Worm (Caenorhabditis elegans): ENCODE data around the gene C04G2.5.

Gene C04G2.5

DNA sequence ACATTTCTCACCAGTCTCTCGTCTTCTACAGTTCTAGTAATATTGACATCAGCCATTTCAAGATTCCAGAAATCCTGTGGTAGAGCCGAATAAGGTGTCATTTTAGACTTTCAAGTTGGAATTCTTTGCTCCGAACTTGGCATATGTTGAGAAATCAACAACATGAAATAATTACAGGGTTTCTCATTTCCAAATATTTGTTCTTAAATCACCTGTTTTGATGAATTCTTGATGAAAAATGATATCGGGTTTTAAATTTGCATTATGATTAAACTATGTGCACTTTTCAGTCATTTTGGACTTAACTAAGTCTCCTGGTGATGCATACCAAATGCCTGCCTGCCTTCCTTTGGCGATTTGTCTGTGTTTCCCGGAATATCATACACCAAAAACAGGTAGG is 41.5 kb downstream of the C04G2.5 start, which contains the start of gene srv-12:
TSS of gene srv-12 (minus strand) at position 101 of the 400 bp plus-strand sequence.
- TF ChIP-seq nhr-102 (tag; optimal IDR thresholded peaks at IDR 0.05) (no peak), nhr-76 (tag; optimal IDR thresholded peaks at IDR 0.05) (no peak), fos-1 (tag; optimal IDR thresholded peaks at IDR 0.05) (no peak), jun-1 (tag; optimal IDR thresholded peaks at IDR 0.05) (no peak), aly-2 (tag; optimal IDR thresholded peaks at IDR 0.05) (no peak), lin-13 (GFP tag; optimal IDR thresholded peaks at IDR 0.05) (no peak), Y75B8A.6 (GFP tag; IDR thresholded peaks at IDR 0.05) (no peak), nhr-111 (GFP tag; optimal IDR thresholded peaks at IDR 0.05) (no peak), F26F4.8 (GFP tag; conservative IDR thresholded peaks at IDR 0.05) (no peak), ceh-28 (tag; optimal IDR thresholded peaks at IDR 0.05) (no peak), dmd-9 (GFP tag; IDR thresholded peaks at IDR 0.05) (no peak), zip-2 (tag; optimal IDR thresholded peaks at IDR 0.05) (no peak), daf-8 (GFP tag; IDR thresholded peaks at IDR 0.05) (no peak), attf-4 (tag; optimal IDR thresholded peaks at IDR 0.05) (no peak), D1046.2 (GFP tag; IDR thresholded peaks at IDR 0.05) (no peak), daf-12 (tag; optimal IDR thresholded peaks at IDR 0.05) (no peak), ama-1 (optimal IDR thresholded peaks at IDR 0.05) (no peak), ctbp-1 (GFP tag; IDR thresholded peaks at IDR 0.05) (no peak)

ce11 chrIV:10051088-10051487 is 44.0 kb downstream of the C04G2.5 start, which contains the start of gene T04B2.8:
TSS of gene T04B2.8 (minus strand) at chrIV:10051188.
- TF ChIP-seq nhr-41 (GFP tag; IDR thresholded peaks at IDR 0.05) (no peak), madf-5 (GFP tag; IDR thresholded peaks at IDR 0.05) (no peak), attf-4 (tag; optimal IDR thresholded peaks at IDR 0.05) (no peak), mdl-1 (tag; optimal IDR thresholded peaks at IDR 0.05) (no peak), ces-1 (GFP tag; optimal IDR thresholded peaks at IDR 0.05) (no peak), zfp-3 (GFP tag; conservative IDR thresholded peaks at IDR 0.05) (no peak), saeg-2 (GFP tag; IDR thresholded peaks at IDR 0.05) (no peak), php-3 (GFP tag; IDR thresholded peaks at IDR 0.05) (no peak), tra-1 (GFP tag; IDR thresholded peaks at IDR 0.05) (no peak)

DNA sequence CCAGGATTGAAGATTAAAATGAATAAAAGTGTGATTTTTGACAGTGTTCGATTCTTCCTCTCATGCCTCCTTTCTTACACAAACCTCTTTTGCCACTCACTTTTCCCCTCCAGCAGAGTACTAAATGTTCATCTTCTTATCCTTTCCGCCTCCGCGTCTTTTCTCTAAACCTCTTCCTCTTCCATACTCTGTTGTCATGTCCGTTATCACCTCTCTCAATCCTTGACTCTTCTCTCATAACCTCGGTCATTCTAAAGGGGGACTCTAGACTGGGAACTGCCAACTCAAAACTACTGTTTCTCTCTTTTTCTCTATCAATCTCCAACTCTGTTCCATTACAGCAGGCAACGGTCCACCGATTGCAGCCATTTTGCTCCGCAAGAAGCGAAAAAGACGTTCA is 46.8 kb downstream of the C04G2.5 start:
- TF ChIP-seq ceh-32 (tag; optimal IDR thresholded peaks at IDR 0.05; ENCODE audit: poor library complexity) (no peak), T26A8.4 (GFP tag; IDR thresholded peaks at IDR 0.05) (no peak), hlh-11 (tag; optimal IDR thresholded peaks at IDR 0.05) (no peak), egl-43 (GFP tag; IDR thresholded peaks at IDR 0.05) (no peak), nhr-11 (tag; optimal IDR thresholded peaks at IDR 0.05) (peak; percentile 54)

DNA sequence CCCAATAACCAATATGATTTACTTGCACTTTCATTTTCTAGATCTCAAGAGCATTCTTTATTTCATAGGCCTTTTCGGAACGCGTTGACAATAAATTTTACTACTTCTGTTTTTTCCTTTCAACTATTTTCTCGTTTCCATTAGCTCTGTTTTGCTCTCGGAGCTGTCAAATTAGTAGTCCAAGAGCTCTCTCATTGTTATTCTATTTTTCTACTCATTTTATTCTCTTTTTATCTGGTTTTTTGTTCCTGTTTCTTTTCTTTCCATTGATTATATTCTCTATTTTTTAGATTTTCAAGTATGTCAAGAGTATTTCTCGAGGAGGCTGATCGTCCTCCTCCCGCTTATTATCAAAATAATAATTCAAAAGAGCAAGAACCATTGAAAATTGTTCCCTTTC is 48.0 kb downstream of the C04G2.5 start, which contains the start of gene T04B2.3:
TSS of gene T04B2.3 (plus strand) at position 301 of the 400 bp plus-strand sequence.
- TF ChIP-seq hlh-30 (tag; optimal IDR thresholded peaks at IDR 0.05; ENCODE audit: insufficient read depth): no peak
- TF ChIP-seq F10B5.3 (tag; optimal IDR thresholded peaks at IDR 0.05): no peak
- no peak for TF ChIP-seq cey-2 (tag; optimal IDR thresholded peaks at IDR 0.05; ENCODE audit: borderline replicate concordance, insufficient read depth)
- TF ChIP-seq unc-62 (GFP tag; optimal IDR thresholded peaks at IDR 0.05 in 1 of 2): no peak
- TF ChIP-seq unc-62 (tag; optimal IDR thresholded peaks at IDR 0.05): no peak

ce11 chrIV:10046005-10046404 is 49.1 kb downstream of the C04G2.5 start:
- TF ChIP-seq nhr-11 (tag; optimal IDR thresholded peaks at IDR 0.05): peak; percentile 23
- TF ChIP-seq jun-1 (tag; optimal IDR thresholded peaks at IDR 0.05): no peak
- peak in 1 of 2 experiments; percentile 35 for TF ChIP-seq daf-16 (GFP tag; optimal IDR thresholded peaks at IDR 0.05)
- TF ChIP-seq daf-16 (tag; optimal IDR thresholded peaks at IDR 0.05): no peak
- TF ChIP-seq unc-62 (GFP tag; optimal IDR thresholded peaks at IDR 0.05 in 1 of 2): peak in 1 of 2 experiments; percentile 77
- no peak for TF ChIP-seq unc-62 (tag; optimal IDR thresholded peaks at IDR 0.05)
- no peak for TF ChIP-seq zip-2 (tag; optimal IDR thresholded peaks at IDR 0.05)
- TF ChIP-seq aha-1 (tag): peak; percentile 14

Measured in whole organism, L4 larva.